Worm (Caenorhabditis elegans) whole organism, L4/young adult: ENCODE data around the gene ruvb-1.

Experiments
- W03F9.2 ChIP-seq: fragments of 150-350 bp; optimal IDR thresholded peaks from 2 replicates; lab custom pipeline; 2014; ENCODE audit warnings: missing biosample characterization, missing genetic modification characterization
- him-1 ChIP-seq: sonication (generic microtip); optimal IDR thresholded peaks from 2 replicates; lab custom pipeline; 2016; ENCODE audit warnings: missing genotype, missing genetic modification reagents, missing genetic modification characterization, missing compliant biosample characterization

DNA sequence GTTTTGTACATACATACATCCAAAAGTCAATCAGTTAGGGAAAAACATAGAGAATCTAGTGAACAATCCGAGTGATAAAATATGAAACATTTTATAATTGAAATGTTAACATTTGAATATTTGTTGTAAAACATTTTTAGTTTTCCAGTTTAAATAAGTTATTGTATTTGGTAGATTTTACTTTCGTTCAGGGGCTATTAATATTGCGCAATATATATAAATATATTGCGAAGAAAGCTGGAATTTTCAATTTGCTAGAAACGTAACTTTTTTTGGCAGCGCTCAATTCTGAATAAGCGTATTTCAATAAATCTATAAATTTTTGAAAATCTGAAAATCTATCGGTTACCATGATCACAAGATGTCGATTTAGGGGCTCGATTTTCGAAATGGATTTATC lies 26.9 kb upstream of the ruvb-1 start:
- no peak for TF ChIP-seq him-1 (tag; lab: Kevin White, UChicago)
- TF ChIP-seq W03F9.2 (tag; lab: Kevin White, UChicago): no peak
